Fruit fly (Drosophila melanogaster) whole organism, embryonic: ENCODE measurements around the gene CG43638.

Source experiments
- Antp ChIP-seq: fragments of 200-800 bp; sonication (Bioruptor generic); optimal IDR thresholded peaks from 3 replicates; lab custom pipeline; 2016; ENCODE audit warnings: missing biosample characterization, missing genetic modification characterization
- Atf3 ChIP-seq: fragments of 200-800 bp; sonication (Bioruptor generic); optimal IDR thresholded peaks from 3 replicates; lab custom pipeline; 2016; ENCODE audit warnings: missing biosample characterization, missing genetic modification characterization
- Bgb ChIP-seq: fragments of 200-800 bp; sonication (Bioruptor generic); IDR thresholded peaks from 2 replicates; pipeline ENCODE4 v1.3.6; 2022; ENCODE audit warnings: missing biosample characterization, missing genetic modification characterization; ENCODE audit not compliant: partially characterized antibody
- C15 ChIP-seq: fragments of 200-800 bp; sonication (Bioruptor generic); IDR thresholded peaks from 3 replicates; pipeline ENCODE4 v1.3.6; 2022; ENCODE audit warnings: missing biosample characterization, missing genetic modification characterization
- CG11723 ChIP-seq: fragments of 200-800 bp; sonication (Bioruptor generic); optimal IDR thresholded peaks from 2 replicates; lab custom pipeline; 2017; ENCODE audit warnings: missing biosample characterization, mild to moderate bottlenecking, missing genetic modification characterization
- CG12219 ChIP-seq: fragments of 200-800 bp; sonication (Bioruptor generic); optimal IDR thresholded peaks from 3 replicates; lab custom pipeline; 2018; ENCODE audit warnings: missing biosample characterization, mild to moderate bottlenecking, missing genetic modification characterization
- CG12391 ChIP-seq: fragments of 200-800 bp; sonication (Bioruptor generic); optimal IDR thresholded peaks from 3 replicates; lab custom pipeline; 2018; ENCODE audit warnings: missing biosample characterization, mild to moderate bottlenecking, missing genetic modification characterization, moderate library complexity
- CG13894 ChIP-seq: fragments of 200-800 bp; sonication (Bioruptor generic); optimal IDR thresholded peaks from 3 replicates; lab custom pipeline; 2018; ENCODE audit warnings: missing biosample characterization, mild to moderate bottlenecking, missing genetic modification characterization, moderate library complexity
- CG17359 ChIP-seq: fragments of 200-800 bp; sonication (Bioruptor generic); optimal IDR thresholded peaks from 3 replicates; lab custom pipeline; 2018; ENCODE audit warnings: missing biosample characterization, mild to moderate bottlenecking, missing genetic modification characterization, moderate library complexity
- CG17612 ChIP-seq: fragments of 200-800 bp; sonication (Bioruptor generic); IDR thresholded peaks from 2 replicates; pipeline ENCODE4 v1.3.6; 2022; ENCODE audit warnings: missing biosample characterization, missing genetic modification characterization
- CG1832 ChIP-seq: fragments of 200-800 bp; sonication (Bioruptor generic); optimal IDR thresholded peaks from 2 replicates; lab custom pipeline; 2017; ENCODE audit warnings: missing biosample characterization, mild to moderate bottlenecking, missing genetic modification characterization, inconsistent platforms
- CG18476 ChIP-seq: fragments of 200-800 bp; sonication (Bioruptor generic); optimal IDR thresholded peaks from 2 replicates; lab custom pipeline; 2016; ENCODE audit warnings: missing biosample characterization, mild to moderate bottlenecking, missing genetic modification characterization
- CG18599 ChIP-seq: fragments of 200-800 bp; sonication (Bioruptor generic); optimal IDR thresholded peaks from 3 replicates; lab custom pipeline; 2017; ENCODE audit warnings: missing biosample characterization, missing genetic modification characterization, mild to moderate bottlenecking, moderate library complexity, missing genetic modification reagents
- CG2199 ChIP-seq: fragments of 200-800 bp; sonication (Bioruptor generic); IDR thresholded peaks from 3 replicates; pipeline ENCODE4 v1.3.6; 2022; ENCODE audit warnings: missing biosample characterization, missing genetic modification characterization
- CG30403 ChIP-seq: fragments of 200-800 bp; sonication (Bioruptor generic); optimal IDR thresholded peaks from 3 replicates; lab custom pipeline; 2016; ENCODE audit warnings: missing biosample characterization, missing genetic modification characterization
- CG3163 ChIP-seq: fragments of 200-800 bp; sonication (Bioruptor generic); optimal IDR thresholded peaks from 3 replicates; lab custom pipeline; 2016; ENCODE audit warnings: missing biosample characterization, missing genetic modification characterization
- CG32767 ChIP-seq: fragments of 200-800 bp; sonication (Bioruptor generic); IDR thresholded peaks from 2 replicates; pipeline ENCODE4 v1.3.6; 2022; ENCODE audit warnings: missing biosample characterization, missing genetic modification characterization
- CG32772 ChIP-seq: fragments of 200-800 bp; sonication (Bioruptor generic); IDR thresholded peaks from 2 replicates; pipeline ENCODE4 v1.3.6; 2022; ENCODE audit warnings: missing biosample characterization, missing genetic modification characterization
- CG3847 ChIP-seq: fragments of 200-800 bp; sonication (Bioruptor generic); IDR thresholded peaks from 2 replicates; pipeline ENCODE4 v1.3.6; 2022; ENCODE audit warnings: missing biosample characterization, missing genetic modification characterization
- CG3995 ChIP-seq: fragments of 200-800 bp; sonication (Bioruptor generic); optimal IDR thresholded peaks from 3 replicates; lab custom pipeline; 2016; ENCODE audit warnings: missing biosample characterization, missing genetic modification characterization
- CG4707 ChIP-seq: fragments of 200-800 bp; sonication (Bioruptor generic); optimal IDR thresholded peaks from 2 replicates; lab custom pipeline; 2018; ENCODE audit warnings: missing biosample characterization, mild to moderate bottlenecking, missing genetic modification characterization, moderate library complexity
- CG4854 ChIP-seq: fragments of 200-800 bp; sonication (Bioruptor generic); optimal IDR thresholded peaks from 2 replicates; lab custom pipeline; 2016; ENCODE audit warnings: missing biosample characterization, missing genetic modification characterization, inconsistent platforms
- CG6765 ChIP-seq: fragments of 200-800 bp; sonication (Bioruptor generic); optimal IDR thresholded peaks from 3 replicates; lab custom pipeline; 2017; ENCODE audit warnings: missing biosample characterization, mild to moderate bottlenecking, missing genetic modification characterization
- CG7271 ChIP-seq: fragments of 200-800 bp; sonication (Bioruptor generic); optimal IDR thresholded peaks from 2 replicates; lab custom pipeline; 2018; ENCODE audit warnings: missing biosample characterization, mild to moderate bottlenecking, missing genetic modification characterization, moderate library complexity
- CG7556 ChIP-seq: fragments of 200-800 bp; sonication (Bioruptor generic); optimal IDR thresholded peaks from 2 replicates; lab custom pipeline; 2017; ENCODE audit warnings: missing biosample characterization, mild to moderate bottlenecking, missing genetic modification characterization
- CG9215 ChIP-seq: fragments of 200-800 bp; sonication (Bioruptor generic); IDR thresholded peaks from 2 replicates; pipeline ENCODE4 v1.3.6; 2022; ENCODE audit warnings: missing biosample characterization, missing genetic modification characterization
- CkIIα-i1 ChIP-seq: fragments of 200-800 bp; sonication (Bioruptor generic); IDR thresholded peaks from 2 replicates; pipeline ENCODE4 v1.3.6; 2022; ENCODE audit warnings: missing biosample characterization, missing genetic modification characterization
- D19A ChIP-seq: fragments of 200-800 bp; optimal IDR thresholded peaks from 3 replicates; lab custom pipeline; 2019; ENCODE audit warnings: missing biosample characterization, mild to moderate bottlenecking, missing genetic modification characterization, moderate library complexity
- Deaf1 ChIP-seq: fragments of 200-800 bp; optimal IDR thresholded peaks from 3 replicates; lab custom pipeline; 2019; ENCODE audit warnings: missing biosample characterization, mild to moderate bottlenecking, missing genetic modification characterization, moderate library complexity
- Fer1 ChIP-seq: fragments of 200-800 bp; sonication (Bioruptor generic); optimal IDR thresholded peaks from 2 replicates; lab custom pipeline; 2017; ENCODE audit warnings: missing biosample characterization, mild to moderate bottlenecking, missing genetic modification characterization
- Hmx ChIP-seq: fragments of 200-800 bp; sonication (Bioruptor generic); optimal IDR thresholded peaks from 2 replicates; lab custom pipeline; 2016; ENCODE audit warnings: missing biosample characterization, missing genetic modification characterization
- Meics ChIP-seq: fragments of 200-800 bp; sonication (Bioruptor generic); optimal IDR thresholded peaks from 2 replicates; lab custom pipeline; 2017; ENCODE audit warnings: missing biosample characterization, mild to moderate bottlenecking, missing genetic modification characterization
- Myb ChIP-seq: fragments of 200-800 bp; sonication (Bioruptor generic); optimal IDR thresholded peaks from 2 replicates; lab custom pipeline; 2016; ENCODE audit warnings: missing biosample characterization, missing genetic modification characterization
- Nf-YB ChIP-seq: fragments of 200-800 bp; sonication (Bioruptor generic); optimal IDR thresholded peaks from 3 replicates; lab custom pipeline; 2019; ENCODE audit warnings: missing biosample characterization, mild to moderate bottlenecking, missing genetic modification characterization, moderate library complexity
- Ssrp ChIP-seq: fragments of 200-800 bp; sonication (Bioruptor generic); optimal IDR thresholded peaks from 2 replicates; lab custom pipeline; 2018; ENCODE audit warnings: missing biosample characterization, mild to moderate bottlenecking, missing genetic modification characterization, moderate library complexity
- TFAM ChIP-seq: fragments of 200-800 bp; sonication (Bioruptor generic); optimal IDR thresholded peaks from 2 replicates; lab custom pipeline; 2017; ENCODE audit warnings: missing biosample characterization, missing genetic modification characterization, inconsistent platforms
- bab2 ChIP-seq: fragments of 200-800 bp; sonication (Bioruptor generic); optimal IDR thresholded peaks from 2 replicates; lab custom pipeline; 2016; ENCODE audit warnings: missing biosample characterization, missing genetic modification characterization
- dysf ChIP-seq: fragments of 200-800 bp; sonication (Bioruptor generic); IDR thresholded peaks from 3 replicates; pipeline ENCODE4 v1.3.6; 2022; ENCODE audit warnings: missing biosample characterization, missing genetic modification characterization
- fu2 ChIP-seq: fragments of 200-800 bp; sonication (Bioruptor generic); optimal IDR thresholded peaks from 2 replicates; lab custom pipeline; 2016; ENCODE audit warnings: missing biosample characterization, missing genetic modification characterization
- lmd ChIP-seq: fragments of 200-800 bp; sonication (Bioruptor generic); IDR thresholded peaks from 2 replicates; pipeline ENCODE4 v1.3.6; 2022; ENCODE audit warnings: missing biosample characterization, missing genetic modification characterization
- psq ChIP-seq: fragments of 200-800 bp; sonication (Bioruptor generic); optimal IDR thresholded peaks from 2 replicates; lab custom pipeline; 2017; ENCODE audit warnings: missing biosample characterization, missing genetic modification characterization
- ranshi ChIP-seq: fragments of 200-800 bp; sonication (Bioruptor generic); IDR thresholded peaks from 2 replicates; pipeline ENCODE4 v1.3.6; 2022; ENCODE audit warnings: missing biosample characterization, missing genetic modification characterization
- sens-2 ChIP-seq: fragments of 200-800 bp; sonication (Bioruptor generic); IDR thresholded peaks from 2 replicates; pipeline ENCODE4 v1.3.6; 2022; ENCODE audit warnings: missing biosample characterization, missing genetic modification characterization
- shn ChIP-seq: fragments of 200-800 bp; sonication (Bioruptor generic); optimal IDR thresholded peaks from 3 replicates; lab custom pipeline; 2016; ENCODE audit warnings: missing biosample characterization, missing genetic modification characterization
- sna ChIP-seq: fragments of 200-800 bp; sonication (Bioruptor generic); IDR thresholded peaks from 2 replicates; pipeline ENCODE4 v1.3.6; 2022; ENCODE audit warnings: missing biosample characterization, missing genetic modification characterization; ENCODE audit not compliant: partially characterized antibody
- sr ChIP-seq: fragments of 200-800 bp; sonication (Bioruptor generic); IDR thresholded peaks from 3 replicates; pipeline ENCODE4 v1.3.6; 2022; ENCODE audit warnings: missing biosample characterization, missing genetic modification characterization
- tio ChIP-seq: fragments of 200-800 bp; sonication (Bioruptor generic); optimal IDR thresholded peaks from 2 replicates; lab custom pipeline; 2017; ENCODE audit warnings: missing biosample characterization, missing genetic modification characterization, inconsistent platforms
- trh ChIP-seq: fragments of 200-800 bp; sonication (Bioruptor generic); optimal IDR thresholded peaks from 2 replicates; lab custom pipeline; 2016; ENCODE audit warnings: missing biosample characterization, missing genetic modification characterization
- ttk ChIP-seq: fragments of 200-800 bp; sonication (Bioruptor generic); IDR thresholded peaks from 2 replicates; pipeline ENCODE4 v2.1.2; 2022; ENCODE audit warnings: missing biosample characterization, missing genetic modification characterization
- tx ChIP-seq: fragments of 200-800 bp; sonication (Bioruptor generic); optimal IDR thresholded peaks from 2 replicates; lab custom pipeline; 2016; ENCODE audit warnings: missing biosample characterization, missing genetic modification characterization
- vnd ChIP-seq: fragments of 200-800 bp; sonication (Bioruptor generic); IDR thresholded peaks from 3 replicates; pipeline ENCODE4 v1.3.6; 2022; ENCODE audit warnings: missing biosample characterization, missing genetic modification characterization; ENCODE audit not compliant: partially characterized antibody
- vvl ChIP-seq: fragments of 200-800 bp; sonication (Bioruptor generic); IDR thresholded peaks from 2 replicates; pipeline ENCODE4 v1.3.6; 2022; ENCODE audit warnings: missing biosample characterization, missing genetic modification characterization

CG43638 gene

dm6 chr3L:12050629-12051028 lies 6.2 kb downstream of the CG43638 start (continued):
- TF ChIP-seq Atf3 (GFP tag; lab: Kevin White, UChicago) (no peak), CG3847 (GFP tag; lab: Robert Waterston, UW) (peak; percentile 23; the same call in 1 of the 2 replicates), CG32772 (GFP tag; lab: Robert Waterston, UW) (no peak), D19A (tag; lab: Kevin White, UChicago) (peak; percentile 29), C15 (GFP tag; lab: Robert Waterston, UW) (no peak), CG12391 (tag; lab: Kevin White, UChicago) (peak; percentile 22), CG18599 (GFP tag; lab: Kevin White, UChicago) (peak; percentile 40), Meics (peak; percentile 24), CG6765 (GFP tag; lab: Kevin White, UChicago) (no peak), TFAM (GFP tag; lab: Kevin White, UChicago) (no peak), CkIIα-i1 (GFP tag; lab: Robert Waterston, UW) (no peak), bab2 (GFP tag; lab: Kevin White, UChicago) (peak; percentile 8), CG9215 (GFP tag; lab: Robert Waterston, UW) (no peak), lmd (GFP tag; lab: Robert Waterston, UW) (0 out of 2 replicates have a peak, but pooled peaks have one; percentile 32), CG11723 (no peak), Bgb (GFP tag; lab: Robert Waterston, UW) (no peak), CG7556 (GFP tag; lab: Kevin White, UChicago) (no peak), tx (GFP tag; lab: Kevin White, UChicago) (no peak), vnd (GFP tag; lab: Robert Waterston, UW) (no peak), CG17612 (GFP tag; lab: Robert Waterston, UW) (peak; percentile 8; the same call in 1 of the 2 replicates), sr (GFP tag; lab: Robert Waterston, UW) (no peak), CG18476 (GFP tag; lab: Kevin White, UChicago) (no peak), fu2 (GFP tag; lab: Kevin White, UChicago) (no peak), CG32767 (GFP tag; lab: Robert Waterston, UW) (no peak), CG4707 (GFP tag; lab: Kevin White, UChicago) (no peak), Ssrp (tag; lab: Kevin White, UChicago) (no peak), CG30403 (peak; percentile 21), CG3995 (no peak), shn (GFP tag; lab: Kevin White, UChicago) (no peak), CG1832 (GFP tag; lab: Kevin White, UChicago) (no peak), CG7271 (tag; lab: Kevin White, UChicago) (no peak), Antp (GFP tag; lab: Kevin White, UChicago) (no peak), CG2199 (GFP tag; lab: Robert Waterston, UW) (no peak), ttk (GFP tag; lab: Robert Waterston, UW) (0 out of 2 replicates have a peak, but pooled peaks have one; percentile 12), tio (GFP tag; lab: Kevin White, UChicago) (no peak), sens-2 (no peak), Deaf1 (tag; lab: Kevin White, UChicago) (peak; percentile 8), sna (GFP tag; lab: Robert Waterston, UW) (no peak), psq (GFP tag; lab: Kevin White, UChicago) (no peak), CG17359 (tag; lab: Kevin White, UChicago) (peak; percentile 20), dysf (GFP tag; lab: Robert Waterston, UW) (peak; percentile 66; the same call in 2 of the 3 replicates), ranshi (GFP tag; lab: Robert Waterston, UW) (no peak; the same call in 1 of the 2 replicates), Nf-YB (GFP tag; lab: Kevin White, UChicago) (no peak), CG4854 (GFP tag; lab: Kevin White, UChicago) (no peak), CG12219 (no peak), trh (GFP tag; lab: Kevin White, UChicago) (no peak), Fer1 (peak; percentile 34), Hmx (GFP tag; lab: Kevin White, UChicago) (no peak), vvl (peak; percentile 61), CG13894 (no peak), CG3163 (GFP tag; lab: Kevin White, UChicago) (no peak), Myb (GFP tag; lab: Kevin White, UChicago) (no peak)
